Worm (Caenorhabditis elegans) whole organism, mixed stage, embryonic: ENCODE results near the gene cutl-23.

ENCODE experiments used
- ces-1 ChIP-seq: fragments of 150-350 bp; optimal IDR thresholded peaks from 2 replicates; lab custom pipeline; 2014; ENCODE audit warnings: missing biosample characterization, missing genetic modification reagents, missing genetic modification characterization
- lsy-2 ChIP-seq: fragments of 150-350 bp; optimal IDR thresholded peaks from 2 replicates; lab custom pipeline; 2014; ENCODE audit warnings: missing biosample characterization, missing genetic modification characterization
- mab-5 ChIP-seq: fragments of 150-350 bp; optimal IDR thresholded peaks from 2 replicates; lab custom pipeline; 2014; ENCODE audit warnings: missing biosample characterization, missing genetic modification characterization
- mep-1 ChIP-seq: fragments of 150-350 bp; optimal IDR thresholded peaks from 2 replicates; lab custom pipeline; 2017; ENCODE audit warnings: missing biosample characterization, missing genetic modification reagents, missing genetic modification characterization, inconsistent platforms
- nhr-12 ChIP-seq: fragments of 150-350 bp; optimal IDR thresholded peaks from 2 replicates; lab custom pipeline; 2014; ENCODE audit warnings: missing biosample characterization, missing genetic modification characterization
- nhr-237 ChIP-seq: fragments of 150-350 bp; optimal IDR thresholded peaks from 2 replicates; lab custom pipeline; 2014; ENCODE audit warnings: missing biosample characterization, missing genetic modification characterization
- tbx-8 ChIP-seq: fragments of 200-800 bp; sonication (Bioruptor generic); optimal IDR thresholded peaks from 2 replicates; lab custom pipeline; 2018; ENCODE audit warnings: mild to moderate bottlenecking, missing genetic modification characterization, moderate library complexity, missing compliant biosample characterization
- unc-39 ChIP-seq: fragments of 150-350 bp; optimal IDR thresholded peaks from 2 replicates; lab custom pipeline; 2014; ENCODE audit warnings: missing biosample characterization, missing genetic modification characterization
- unc-62 ChIP-seq: fragments of 150-350 bp; optimal IDR thresholded peaks from 2 replicates; lab custom pipeline; 2014; ENCODE audit warnings: missing biosample characterization, missing genetic modification reagents, missing genetic modification characterization
- ztf-11 ChIP-seq: fragments of 150-350 bp; optimal IDR thresholded peaks from 2 replicates; lab custom pipeline; 2014; ENCODE audit warnings: missing biosample characterization, missing genetic modification characterization

- TF ChIP-seq tbx-8 (GFP tag; lab: Kevin White, UChicago) (no peak), ces-1 (GFP tag; lab: Kevin White, UChicago) (no peak), mab-5 (tag; lab: Kevin White, UChicago) (no peak), nhr-237 (no peak), lsy-2 (no peak), unc-62 (GFP tag; lab: Kevin White, UChicago) (no peak), ztf-11 (tag; lab: Kevin White, UChicago) (no peak), nhr-12 (tag; lab: Kevin White, UChicago) (no peak), unc-39 (tag; lab: Kevin White, UChicago) (no peak), mep-1 (tag; lab: Kevin White, UChicago) (no peak)
Measured at ce11 chrIII:5744579-5744978, 25.4 kb upstream of the cutl-23 start, which contains the start of gene B0244.5.
